Worm (Caenorhabditis elegans): Measurements from ENCODE around the gene D1054.8.

DNA sequence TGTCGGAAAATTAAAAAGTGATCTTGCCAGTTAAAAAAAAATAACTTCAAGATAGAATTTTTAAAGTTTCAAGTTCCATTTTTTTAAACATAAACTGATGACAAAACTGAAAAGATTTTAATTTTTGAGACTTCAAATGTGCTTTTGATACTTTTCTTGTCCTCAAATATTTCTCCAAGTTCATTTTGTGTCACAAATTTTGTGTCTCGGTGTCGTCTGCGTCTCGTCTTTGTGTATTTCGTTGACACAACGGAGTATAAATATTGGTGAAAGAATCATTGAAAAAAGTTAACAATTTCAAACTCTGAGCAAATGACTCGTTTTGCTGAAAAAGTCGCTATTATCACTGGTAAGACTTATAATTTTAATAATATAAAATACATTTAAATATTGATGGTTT lies at the start of gene D1054.8:
- no peak for TF ChIP-seq nhr-77 (tag; optimal IDR thresholded peaks at IDR 0.05)
- no peak for TF ChIP-seq pqm-1 (tag; optimal IDR thresholded peaks at IDR 0.05)
- no peak for TF ChIP-seq nhr-25 (tag; optimal IDR thresholded peaks at IDR 0.05)
- no peak for TF ChIP-seq mdl-1 (tag; optimal IDR thresholded peaks at IDR 0.05)
- TF ChIP-seq ztf-11 (tag; optimal IDR thresholded peaks at IDR 0.05) = no peak
- TF ChIP-seq R02D3.7 (tag; optimal IDR thresholded peaks at IDR 0.05) = no peak
- no peak for TF ChIP-seq unc-39 (tag; optimal IDR thresholded peaks at IDR 0.05)
- TF ChIP-seq pha-4 (tag; optimal IDR thresholded peaks at IDR 0.05) = peak; percentile 56
- no peak for TF ChIP-seq ceh-82 (tag; optimal IDR thresholded peaks at IDR 0.05)
- no peak for TF ChIP-seq lsy-12 (tag; optimal IDR thresholded peaks at IDR 0.05)
- no peak for TF ChIP-seq unc-62 (GFP tag; optimal IDR thresholded peaks at IDR 0.05)
- no peak for TF ChIP-seq ceh-16 (tag; optimal IDR thresholded peaks at IDR 0.05)

All from whole organism, L3 larva.